Worm (Caenorhabditis elegans) whole organism, late embryonic: ENCODE measurements around the gene col-72.

ENCODE experiments used
- C08G9.2 ChIP-seq: sonication (generic microtip); optimal IDR thresholded peaks from 2 replicates; lab custom pipeline; 2016; ENCODE audit warnings: mild to moderate bottlenecking, missing genetic modification characterization, moderate library complexity, missing compliant biosample characterization
- C38D4.7 ChIP-seq: fragments of 200-800 bp; sonication (Bioruptor generic); optimal IDR thresholded peaks from 2 replicates; lab custom pipeline; 2018; ENCODE audit warnings: mild to moderate bottlenecking, missing genetic modification characterization, moderate library complexity, missing compliant biosample characterization
- T23F11.4 ChIP-seq: fragments of 200-800 bp; sonication (Bioruptor generic); optimal IDR thresholded peaks from 2 replicates; lab custom pipeline; 2018; ENCODE audit warnings: mild to moderate bottlenecking, missing genetic modification characterization, missing compliant biosample characterization
- Y22D7AL.16 ChIP-seq: sonication (generic microtip); optimal IDR thresholded peaks from 2 replicates; lab custom pipeline; 2016; ENCODE audit warnings: missing genetic modification characterization, missing compliant biosample characterization
- ahr-1 ChIP-seq: sonication (generic microtip); optimal IDR thresholded peaks from 2 replicates; lab custom pipeline; 2016; ENCODE audit warnings: missing genetic modification characterization, missing compliant biosample characterization
- ceh-14 ChIP-seq: sonication (generic microtip); optimal IDR thresholded peaks from 2 replicates; lab custom pipeline; 2016; ENCODE audit warnings: missing genotype, missing genetic modification characterization, missing compliant biosample characterization
- ceh-18 ChIP-seq: sonication (generic microtip); optimal IDR thresholded peaks from 2 replicates; lab custom pipeline; 2016; ENCODE audit warnings: missing genetic modification characterization, missing compliant biosample characterization
- ceh-2 ChIP-seq: sonication (generic microtip); optimal IDR thresholded peaks from 2 replicates; lab custom pipeline; 2016; ENCODE audit warnings: missing genotype, missing genetic modification characterization, missing compliant biosample characterization
- ceh-34 ChIP-seq: sonication (generic microtip); optimal IDR thresholded peaks from 2 replicates; lab custom pipeline; 2016; ENCODE audit warnings: mild to moderate bottlenecking, missing genetic modification characterization, missing compliant biosample characterization
- ceh-48 ChIP-seq: sonication (generic microtip); optimal IDR thresholded peaks from 2 replicates; lab custom pipeline; 2016; ENCODE audit warnings: missing genetic modification characterization, inconsistent platforms, missing compliant biosample characterization
- ceh-6 ChIP-seq: fragments of 200-800 bp; sonication (Bioruptor generic); optimal IDR thresholded peaks from 2 replicates; lab custom pipeline; 2018; ENCODE audit warnings: mild to moderate bottlenecking, missing genetic modification characterization, missing compliant biosample characterization
- dmd-4 ChIP-seq: sonication (generic microtip); optimal IDR thresholded peaks from 2 replicates; lab custom pipeline; 2016; ENCODE audit warnings: borderline replicate concordance, missing genetic modification characterization, missing compliant biosample characterization
- elt-2 ChIP-seq: sonication (generic microtip); optimal IDR thresholded peaks from 2 replicates; lab custom pipeline; 2016; ENCODE audit warnings: missing genetic modification reagents, missing genetic modification characterization, missing compliant biosample characterization
- ets-4 ChIP-seq: sonication (generic microtip); optimal IDR thresholded peaks from 2 replicates; lab custom pipeline; 2016; ENCODE audit warnings: missing genetic modification characterization, missing compliant biosample characterization
- eyg-1 ChIP-seq: sonication (generic microtip); optimal IDR thresholded peaks from 2 replicates; lab custom pipeline; 2016; ENCODE audit warnings: missing genotype, missing genetic modification characterization, missing compliant biosample characterization
- fax-1 ChIP-seq: sonication (generic microtip); optimal IDR thresholded peaks from 2 replicates; lab custom pipeline; 2016; ENCODE audit warnings: missing genotype, missing genetic modification characterization, missing compliant biosample characterization
- fkh-10 ChIP-seq: fragments of 150-350 bp; optimal IDR thresholded peaks from 2 replicates; lab custom pipeline; 2014; ENCODE audit warnings: missing biosample characterization, missing genetic modification reagents, missing genetic modification characterization
- hlh-15 ChIP-seq: sonication (generic microtip); optimal IDR thresholded peaks from 2 replicates; lab custom pipeline; 2016; ENCODE audit warnings: missing genetic modification characterization, missing compliant biosample characterization
- hlh-30 ChIP-seq: sonication (generic microtip); optimal IDR thresholded peaks from 2 replicates; lab custom pipeline; 2017; ENCODE audit warnings: antibody characterized with exemption, missing genetic modification characterization, missing compliant biosample characterization; ENCODE audit not compliant: insufficient read depth
- hlh-6 ChIP-seq: sonication (generic microtip); optimal IDR thresholded peaks from 2 replicates; lab custom pipeline; 2016; ENCODE audit warnings: missing genotype, missing genetic modification characterization, missing compliant biosample characterization
- lin-11 ChIP-seq: fragments of 200-800 bp; sonication (Bioruptor generic); optimal IDR thresholded peaks from 2 replicates; lab custom pipeline; 2018; ENCODE audit warnings: mild to moderate bottlenecking, missing genetic modification characterization, missing compliant biosample characterization
- mec-3 ChIP-seq: sonication (generic microtip); optimal IDR thresholded peaks from 2 replicates; lab custom pipeline; 2016; ENCODE audit warnings: borderline replicate concordance, missing genetic modification characterization, missing compliant biosample characterization
- nfya-1 ChIP-seq: sonication (generic microtip); optimal IDR thresholded peaks from 2 replicates; lab custom pipeline; 2017; ENCODE audit warnings: missing genetic modification characterization, mild to moderate bottlenecking, missing compliant biosample characterization, antibody characterized with exemption, moderate library complexity
- nhr-11 ChIP-seq: fragments of 150-350 bp; optimal IDR thresholded peaks from 2 replicates; lab custom pipeline; 2014; ENCODE audit warnings: missing biosample characterization, missing genetic modification characterization
- odd-2 ChIP-seq: sonication (generic microtip); optimal IDR thresholded peaks from 2 replicates; lab custom pipeline; 2017; ENCODE audit warnings: antibody characterized with exemption, mild to moderate bottlenecking, missing genetic modification characterization, missing compliant biosample characterization
- pag-3 ChIP-seq: sonication (generic microtip); optimal IDR thresholded peaks from 2 replicates; lab custom pipeline; 2016; ENCODE audit warnings: missing compliant biosample characterization, missing genetic modification characterization, borderline replicate concordance
- pat-9 ChIP-seq: fragments of 200-800 bp; sonication (Bioruptor generic); optimal IDR thresholded peaks from 2 replicates; lab custom pipeline; 2018; ENCODE audit warnings: mild to moderate bottlenecking, missing genetic modification characterization, moderate library complexity, missing compliant biosample characterization
- pha-2 ChIP-seq: sonication (generic microtip); optimal IDR thresholded peaks from 2 replicates; lab custom pipeline; 2017; ENCODE audit warnings: mild to moderate bottlenecking, missing genetic modification characterization, missing compliant biosample characterization
- pha-4 ChIP-seq: fragments of 150-350 bp; optimal IDR thresholded peaks from 2 replicates; lab custom pipeline; 2018; ENCODE audit warnings: missing biosample characterization, missing genetic modification reagents, missing genetic modification characterization
- pqm-1 ChIP-seq: sonication (generic microtip); optimal IDR thresholded peaks from 2 replicates; lab custom pipeline; 2016; ENCODE audit warnings: missing genetic modification characterization, missing compliant biosample characterization
- pros-1 ChIP-seq: fragments of 150-350 bp; optimal IDR thresholded peaks from 2 replicates; lab custom pipeline; 2014; ENCODE audit warnings: missing biosample characterization, missing genetic modification reagents, missing genetic modification characterization
- ref-2 ChIP-seq: sonication (generic microtip); optimal IDR thresholded peaks from 2 replicates; lab custom pipeline; 2016; ENCODE audit warnings: missing genetic modification characterization, missing compliant biosample characterization
- rnt-1 ChIP-seq: sonication (generic microtip); optimal IDR thresholded peaks from 2 replicates; lab custom pipeline; 2016; ENCODE audit warnings: missing genetic modification characterization, missing compliant biosample characterization
- sox-2 ChIP-seq: fragments of 200-800 bp; sonication (Bioruptor generic); IDR thresholded peaks from 2 replicates; pipeline ENCODE4 v1.3.6; 2022; ENCODE audit warnings: missing genetic modification reagents, missing genetic modification characterization, missing compliant biosample characterization
- tbx-2 ChIP-seq: sonication (generic microtip); optimal IDR thresholded peaks from 2 replicates; lab custom pipeline; 2016; ENCODE audit warnings: missing genetic modification characterization, missing compliant biosample characterization
- tbx-7 ChIP-seq: sonication (generic microtip); optimal IDR thresholded peaks from 2 replicates; lab custom pipeline; 2016; ENCODE audit warnings: missing genotype, missing genetic modification characterization, missing compliant biosample characterization
- ttx-3 ChIP-seq: sonication (generic microtip); optimal IDR thresholded peaks from 2 replicates; lab custom pipeline; 2016; ENCODE audit warnings: missing genetic modification reagents, missing genetic modification characterization, missing compliant biosample characterization
- unc-3 ChIP-seq, 2 experiments: fragments of 200-800 bp in 1 of 2; sonication (Bioruptor generic) in 1 of 2; sonication (generic microtip) in 1 of 2; conservative IDR thresholded peaks in 1 of 2; optimal IDR thresholded peaks in 1 of 2; 2 replicates each; pipeline versions ENCODE4 v1.3.6 to Lab custom; 2016 to 2022; ENCODE audit warnings: missing compliant biosample characterization in 2 of 2, missing genetic modification characterization in 2 of 2, missing genetic modification reagents in 1 of 2
- unc-42 ChIP-seq: sonication (generic microtip); optimal IDR thresholded peaks from 2 replicates; lab custom pipeline; 2016; ENCODE audit warnings: missing genotype, missing genetic modification characterization, missing compliant biosample characterization

The col-72 gene

ce11 chrII:3556584-3556983 is 32.6 kb upstream of the col-72 start:
- no peak for TF ChIP-seq ceh-18 (tag; lab: Kevin White, UChicago)
- TF ChIP-seq fax-1, result no peak
- TF ChIP-seq ttx-3 (tag; lab: Kevin White, UChicago), result no peak
- TF ChIP-seq hlh-15, result no peak
- no peak for TF ChIP-seq pha-4 (tag; lab: Kevin White, UChicago)
- no peak for TF ChIP-seq ets-4 (tag; lab: Kevin White, UChicago)
- TF ChIP-seq nhr-11 (tag; lab: Kevin White, UChicago), result no peak

- TF ChIP-seq pag-3 (no peak), rnt-1 (tag; lab: Kevin White, UChicago) (no peak), unc-3 (GFP tag; conservative IDR thresholded peaks at IDR 0.05; lab: Robert Waterston, UW) (no peak), unc-3 (tag; optimal IDR thresholded peaks at IDR 0.05; lab: Kevin White, UChicago) (no peak), ttx-3 (tag; lab: Kevin White, UChicago) (no peak), eyg-1 (no peak)
These were observed 31.3 kb upstream of the col-72 start for ce11 chrII:3555281-3555680.

ce11 chrII:3554673-3555072 is 30.7 kb upstream of the col-72 start:
- TF ChIP-seq ahr-1 (tag; lab: Kevin White, UChicago), result no peak
- TF ChIP-seq ceh-6 (GFP tag; lab: Kevin White, UChicago), result no peak
- TF ChIP-seq pros-1 (tag; lab: Kevin White, UChicago), result no peak
- TF ChIP-seq tbx-7 (tag; lab: Kevin White, UChicago), result no peak
- TF ChIP-seq T23F11.4 (GFP tag; lab: Kevin White, UChicago), result no peak
- TF ChIP-seq hlh-6 (tag; lab: Kevin White, UChicago), result no peak
- TF ChIP-seq ceh-48, result no peak

ce11 chrII:3553453-3553852 is 29.5 kb upstream of the col-72 start, which contains the start of gene dnc-3:
Gene dnc-3, plus strand, starts transcription at chrII:3553724.
- TF ChIP-seq ttx-3 (tag; lab: Kevin White, UChicago) (peak; percentile 42), C38D4.7 (GFP tag; lab: Kevin White, UChicago) (no peak), elt-2 (tag; lab: Kevin White, UChicago) (peak; percentile 32), ceh-14 (tag; lab: Kevin White, UChicago) (peak; percentile 61), ceh-2 (tag; lab: Kevin White, UChicago) (peak; percentile 4), T23F11.4 (GFP tag; lab: Kevin White, UChicago) (no peak), unc-42 (tag; lab: Kevin White, UChicago) (peak; percentile 60)
- TF ChIP-seq, all 69 proteins: peak for 5

ce11 chrII:3550352-3550751 is 26.4 kb upstream of the col-72 start, which contains the start of gene W10G11.19:
Gene W10G11.19, plus strand, starts transcription at chrII:3550652.
- TF ChIP-seq mec-3 (no peak), ref-2 (tag; lab: Kevin White, UChicago) (no peak), T23F11.4 (GFP tag; lab: Kevin White, UChicago) (no peak), ceh-48 (no peak), tbx-7 (tag; lab: Kevin White, UChicago) (no peak)

ce11 chrII:3547282-3547681 is 23.3 kb upstream of the col-72 start:
- TF ChIP-seq C08G9.2 (tag; lab: Kevin White, UChicago) (peak; percentile 51), pha-2 (no peak), ets-4 (tag; lab: Kevin White, UChicago) (no peak), dmd-4 (tag; lab: Kevin White, UChicago) (no peak), pros-1 (tag; lab: Kevin White, UChicago) (no peak), rnt-1 (tag; lab: Kevin White, UChicago) (peak; percentile 20), ceh-2 (tag; lab: Kevin White, UChicago) (no peak), lin-11 (tag; lab: Kevin White, UChicago) (no peak), elt-2 (tag; lab: Kevin White, UChicago) (no peak), ahr-1 (tag; lab: Kevin White, UChicago) (no peak), tbx-2 (tag; lab: Kevin White, UChicago) (peak; percentile 48), ceh-34 (peak; percentile 53), nhr-11 (tag; lab: Kevin White, UChicago) (no peak), fkh-10 (GFP tag; lab: Kevin White, UChicago) (no peak), pqm-1 (no peak), unc-42 (tag; lab: Kevin White, UChicago) (peak; percentile 81), hlh-30 (no peak), sox-2 (GFP tag; lab: Robert Waterston, UW) (no peak), nfya-1 (peak; percentile 37), Y22D7AL.16 (tag; lab: Kevin White, UChicago) (no peak), ceh-18 (tag; lab: Kevin White, UChicago) (peak; percentile 37), C38D4.7 (GFP tag; lab: Kevin White, UChicago) (no peak), odd-2 (no peak), pat-9 (tag; lab: Kevin White, UChicago) (no peak), unc-3 (GFP tag; conservative IDR thresholded peaks at IDR 0.05; lab: Robert Waterston, UW) (no peak), unc-3 (tag; optimal IDR thresholded peaks at IDR 0.05; lab: Kevin White, UChicago) (no peak)
